Fruit fly (Drosophila melanogaster) Kc167 (cell line): Measurements from ENCODE around the gene CG13003.

ENCODE experiments used
- Myc ChIP-seq: fragments of >200 bp; optimal IDR thresholded peaks from 2 replicates; lab custom pipeline; 2017; ENCODE audit warnings: missing external identifiers
- Sin3A ChIP-seq: fragments of >200 bp; optimal IDR thresholded peaks from 2 replicates; lab custom pipeline; 2018; ENCODE audit warnings: missing external identifiers
- h ChIP-seq: fragments of >200 bp; optimal IDR thresholded peaks from 3 replicates; lab custom pipeline; 2018; ENCODE audit warnings: missing external identifiers
- insv ChIP-seq: fragments of >200 bp; optimal IDR thresholded peaks from 3 replicates; lab custom pipeline; 2018; ENCODE audit warnings: missing external identifiers
- psq ChIP-seq: fragments of >200 bp; optimal IDR thresholded peaks from 2 replicates; lab custom pipeline; 2017; ENCODE audit warnings: missing external identifiers
- ttk ChIP-seq: sonication (Bioruptor generic); optimal IDR thresholded peaks from 2 replicates; lab custom pipeline; 2017; ENCODE audit warnings: missing external identifiers

dm6 chrX:16889510-16889909 is 13.2 kb upstream of the CG13003 start, which contains the start of gene CG13002:
- TF ChIP-seq h (no peak), Sin3A (no peak), psq (no peak), ttk (lab: Kevin White, UChicago) (no peak), Myc (lab: Kevin White, UChicago) (no peak), insv (lab: Kevin White, UChicago) (no peak)
